Fruit fly (Drosophila melanogaster): ENCODE data around the gene CG9609.

CG9609 gene

dm6 chrX:16751579-16752156 lies 35.1 kb downstream of the CG9609 start, which contains the start of gene goe (continued):
- TF ChIP-seq bigmax (GFP tag; optimal IDR thresholded peaks at IDR 0.05) (peak; percentile 0), sens (GFP tag) (peak; percentile 97), wor (GFP tag; IDR thresholded peaks at IDR 0.05) (no peak), MBD-R2 (GFP tag; IDR thresholded peaks at IDR 0.05) (peak; percentile 67), fd96Cb (tag; optimal IDR thresholded peaks at IDR 0.05) (peak; percentile 2), Adf1 (GFP tag; IDR thresholded peaks at IDR 0.05) (peak; percentile 40), CG10979 (tag; optimal IDR thresholded peaks at IDR 0.05) (peak; percentile 30), ttk (GFP tag; IDR thresholded peaks at IDR 0.05) (peak; percentile 74), dpn (GFP tag; optimal IDR thresholded peaks at IDR 0.05) (peak; percentile 82 to 91), CG14965 (GFP tag; optimal IDR thresholded peaks at IDR 0.05; ENCODE audit: borderline replicate concordance) (peak; percentile 37), ham (GFP tag; IDR thresholded peaks at IDR 0.05) (peak; percentile 66; the same call in 1 of the 2 replicates), CG9932 (GFP tag; IDR thresholded peaks at IDR 0.05) (peak; percentile 92), HmgZ (tag; optimal IDR thresholded peaks at IDR 0.05) (peak; percentile 88), slbo (GFP tag; IDR thresholded peaks at IDR 0.05) (peak; percentile 91), MTF-1 (GFP tag; optimal IDR thresholded peaks at IDR 0.05; ENCODE audit: borderline replicate concordance) (peak; percentile 81), jing (GFP tag; optimal IDR thresholded peaks at IDR 0.05) (peak; percentile 2), HHEX (GFP tag; optimal IDR thresholded peaks at IDR 0.05) (peak; percentile 59), CG32532 (GFP tag; IDR thresholded peaks at IDR 0.05) (peak; percentile 88), CG12391 (tag; optimal IDR thresholded peaks at IDR 0.05) (peak; percentile 86), sens-2 (GFP tag; IDR thresholded peaks at IDR 0.05) (peak; percentile 70), tap (tag; optimal IDR thresholded peaks at IDR 0.05) (peak; percentile 34), p53 (GFP tag; optimal IDR thresholded peaks at IDR 0.05) (peak; percentile 85), pzg (GFP tag; optimal IDR thresholded peaks at IDR 0.05) (peak; percentile 80), CG18262 (tag; optimal IDR thresholded peaks at IDR 0.05) (peak; percentile 31), dimm (GFP tag; IDR thresholded peaks at IDR 0.05) (0 out of 2 replicates have a peak, but pooled peaks have one; percentile 27), CG11093 (GFP tag; IDR thresholded peaks at IDR 0.05) (peak; percentile 49; the same call in 2 of the 3 replicates), sr (GFP tag; IDR thresholded peaks at IDR 0.05) (peak; percentile 73; the same call in 2 of the 3 replicates), CG16815 (GFP tag; optimal IDR thresholded peaks at IDR 0.05) (peak; percentile 50), cwo (GFP tag; optimal IDR thresholded peaks at IDR 0.05) (peak; percentile 34), Dip2 (GFP tag; IDR thresholded peaks at IDR 0.05) (no peak), MESR4 (GFP tag; optimal IDR thresholded peaks at IDR 0.05) (peak; percentile 21), Mad (GFP tag; optimal IDR thresholded peaks at IDR 0.05) (peak; percentile 89), PHDP (tag; optimal IDR thresholded peaks at IDR 0.05) (peak; percentile 79), Sox100B (GFP tag; optimal IDR thresholded peaks at IDR 0.05) (peak; percentile 29), eve (GFP tag; optimal IDR thresholded peaks at IDR 0.05) (no peak), ATbp (GFP tag; optimal IDR thresholded peaks at IDR 0.05) (peak; percentile 73), CG17385 (GFP tag; optimal IDR thresholded peaks at IDR 0.05) (peak; percentile 73), chm (GFP tag; IDR thresholded peaks at IDR 0.05) (peak; percentile 88), so (GFP tag; IDR thresholded peaks at IDR 0.05) (peak; percentile 66; the same call in 2 of the 3 replicates), Atf3 (GFP tag; optimal IDR thresholded peaks at IDR 0.05) (peak; percentile 74), HLH3B (GFP tag; IDR thresholded peaks at IDR 0.05) (peak; percentile 71), Jarid2 (GFP tag; optimal IDR thresholded peaks at IDR 0.05) (peak; percentile 49), NC2β (GFP tag; optimal IDR thresholded peaks at IDR 0.05) (peak; percentile 91), gt (GFP tag; IDR thresholded peaks at IDR 0.05) (peak; percentile 22; the same call in 1 of the 2 replicates), nom (GFP tag; optimal IDR thresholded peaks at IDR 0.05) (no peak), CG10462 (GFP tag; optimal IDR thresholded peaks at IDR 0.05) (peak; percentile 68), CG10565 (GFP tag; optimal IDR thresholded peaks at IDR 0.05) (no peak), CG17186 (GFP tag; optimal IDR thresholded peaks at IDR 0.05) (peak; percentile 78), mirr (GFP tag; optimal IDR thresholded peaks at IDR 0.05) (peak; percentile 70), da (GFP tag; optimal IDR thresholded peaks at IDR 0.05) (peak; percentile 75)
